Worm (Caenorhabditis elegans) whole organism, late embryonic: ENCODE results near the gene W02B8.1.

ENCODE experiments used
- hlh-13 ChIP-seq: fragments of 200-800 bp; sonication (Bioruptor generic); optimal IDR thresholded peaks from 2 replicates; lab custom pipeline; 2018; ENCODE audit warnings: mild to moderate bottlenecking, missing genetic modification characterization, missing compliant biosample characterization
- hlh-8 ChIP-seq: sonication (generic microtip); optimal IDR thresholded peaks from 2 replicates; lab custom pipeline; 2016; ENCODE audit warnings: missing genotype, missing genetic modification characterization, missing compliant biosample characterization

DNA sequence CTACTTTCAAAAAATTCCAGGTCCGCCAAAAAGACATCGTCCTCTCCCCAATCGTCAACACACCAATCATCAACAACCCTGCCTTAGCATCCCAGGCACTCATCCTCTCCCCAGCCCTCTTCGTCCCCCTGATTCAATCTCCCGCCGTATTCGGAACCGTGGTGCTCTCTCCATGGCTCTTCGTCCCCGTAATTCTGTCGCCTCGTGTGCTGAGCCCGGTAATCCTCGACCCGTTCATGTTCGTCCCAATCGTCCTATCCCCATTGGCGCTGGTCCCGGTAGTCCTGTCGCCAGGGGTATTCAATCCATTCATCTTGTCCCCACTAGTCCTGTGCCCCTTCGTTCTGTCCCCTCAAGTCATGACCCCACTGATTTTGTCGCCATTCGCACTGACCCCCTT is 17.2 kb upstream of the W02B8.1 start:
- TF ChIP-seq hlh-8 (tag; lab: Kevin White, UChicago) (no peak), hlh-13 (GFP tag; lab: Kevin White, UChicago) (no peak)
